Worm (Caenorhabditis elegans): ENCODE results near the gene F54A3.5.

DNA sequence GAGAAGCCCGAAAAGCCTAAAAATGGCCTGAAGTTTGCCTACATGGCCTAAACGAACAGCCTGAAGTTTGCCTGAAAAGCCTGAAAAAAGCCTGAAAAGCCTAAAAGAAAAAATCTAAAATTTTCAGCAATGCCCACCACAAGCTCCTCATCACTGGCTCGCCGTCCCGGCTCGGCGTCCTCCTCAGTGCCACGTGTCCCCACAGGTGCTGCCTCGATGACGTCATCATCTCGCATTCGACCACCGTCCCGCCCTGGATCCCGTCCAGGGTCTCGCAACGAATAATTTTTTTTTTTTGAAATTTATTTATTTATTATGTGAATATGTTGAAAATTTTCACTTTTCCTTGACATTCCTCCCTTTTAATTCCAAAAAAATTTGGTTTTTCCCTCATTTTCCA lies 28.2 kb upstream of the F54A3.5 start:
- TF ChIP-seq med-1 (GFP tag; optimal IDR thresholded peaks at IDR 0.05; ENCODE audit: insufficient read depth) (no peak), flt-1 (GFP tag; IDR thresholded peaks at IDR 0.05) (no peak), klf-2 (GFP tag; conservative IDR thresholded peaks at IDR 0.05) (no peak), tab-1 (GFP tag; IDR thresholded peaks at IDR 0.05) (no peak), cog-1 (tag; optimal IDR thresholded peaks at IDR 0.05) (no peak), ztf-29 (GFP tag; IDR thresholded peaks at IDR 0.05) (no peak)
